Worm (Caenorhabditis elegans) whole organism, mixed stage, embryonic: ENCODE measurements around the gene spe-39.

Experiments used
- M03D4.4 ChIP-seq: sonication (generic microtip); optimal IDR thresholded peaks from 2 replicates; lab custom pipeline; 2017; ENCODE audit warnings: mild to moderate bottlenecking, missing genetic modification characterization, missing compliant biosample characterization
- bed-3 ChIP-seq: fragments of 200-800 bp; sonication (Bioruptor generic); optimal IDR thresholded peaks from 3 replicates; lab custom pipeline; 2018; ENCODE audit warnings: mild to moderate bottlenecking, missing genetic modification characterization, moderate library complexity, missing compliant biosample characterization
- blmp-1 ChIP-seq: fragments of 150-350 bp; optimal IDR thresholded peaks from 2 replicates; lab custom pipeline; 2014; ENCODE audit warnings: missing biosample characterization, missing genetic modification characterization
- ceh-39 ChIP-seq: fragments of 150-350 bp; optimal IDR thresholded peaks from 2 replicates; lab custom pipeline; 2014; ENCODE audit warnings: missing biosample characterization, missing genetic modification characterization
- ceh-43 ChIP-seq: fragments of 200-800 bp; sonication (Bioruptor generic); optimal IDR thresholded peaks from 2 replicates; lab custom pipeline; 2018; ENCODE audit warnings: mild to moderate bottlenecking, missing genetic modification characterization, moderate library complexity, missing compliant biosample characterization
- ceh-83 ChIP-seq: fragments of 200-800 bp; sonication (Bioruptor generic); optimal IDR thresholded peaks from 2 replicates; lab custom pipeline; 2018; ENCODE audit warnings: mild to moderate bottlenecking, missing genetic modification characterization, missing compliant biosample characterization
- ces-1 ChIP-seq: fragments of 150-350 bp; optimal IDR thresholded peaks from 2 replicates; lab custom pipeline; 2014; ENCODE audit warnings: missing biosample characterization, missing genetic modification reagents, missing genetic modification characterization
- cnd-1 ChIP-seq: fragments of 200-800 bp; sonication (Bioruptor generic); optimal IDR thresholded peaks from 2 replicates; lab custom pipeline; 2018; ENCODE audit warnings: mild to moderate bottlenecking, missing genetic modification characterization, missing compliant biosample characterization
- drap-1 ChIP-seq: fragments of 200-800 bp; sonication (Bioruptor generic); optimal IDR thresholded peaks from 3 replicates; lab custom pipeline; 2018; ENCODE audit warnings: mild to moderate bottlenecking, missing genetic modification characterization, missing compliant biosample characterization
- elt-1 ChIP-seq: sonication (generic microtip); optimal IDR thresholded peaks from 2 replicates; lab custom pipeline; 2017; ENCODE audit warnings: missing genetic modification characterization, mild to moderate bottlenecking, missing compliant biosample characterization, antibody characterized with exemption, moderate library complexity, borderline replicate concordance; ENCODE audit not compliant: insufficient read depth
- elt-3 ChIP-seq: fragments of 150-350 bp; optimal IDR thresholded peaks from 2 replicates; lab custom pipeline; 2014; ENCODE audit warnings: missing biosample characterization, missing genetic modification characterization
- flh-1 ChIP-seq: fragments of 200-800 bp; sonication (Bioruptor generic); optimal IDR thresholded peaks from 2 replicates; lab custom pipeline; 2018; ENCODE audit warnings: mild to moderate bottlenecking, missing genetic modification characterization, moderate library complexity, missing compliant biosample characterization
- ham-2 ChIP-seq: fragments of 200-800 bp; sonication (Bioruptor generic); optimal IDR thresholded peaks from 2 replicates; lab custom pipeline; 2018; ENCODE audit warnings: mild to moderate bottlenecking, missing genetic modification characterization, missing compliant biosample characterization
- lin-32 ChIP-seq: fragments of 200-800 bp; sonication (Bioruptor generic); optimal IDR thresholded peaks from 2 replicates; lab custom pipeline; 2018; ENCODE audit warnings: mild to moderate bottlenecking, missing genetic modification characterization, missing compliant biosample characterization
- lsy-2 ChIP-seq: fragments of 150-350 bp; optimal IDR thresholded peaks from 2 replicates; lab custom pipeline; 2014; ENCODE audit warnings: missing biosample characterization, missing genetic modification characterization
- mab-5 ChIP-seq: fragments of 150-350 bp; optimal IDR thresholded peaks from 2 replicates; lab custom pipeline; 2014; ENCODE audit warnings: missing biosample characterization, missing genetic modification characterization
- mep-1 ChIP-seq: fragments of 150-350 bp; optimal IDR thresholded peaks from 2 replicates; lab custom pipeline; 2017; ENCODE audit warnings: missing biosample characterization, missing genetic modification reagents, missing genetic modification characterization, inconsistent platforms
- mls-2 ChIP-seq: sonication (generic microtip); optimal IDR thresholded peaks from 2 replicates; lab custom pipeline; 2016; ENCODE audit warnings: mild to moderate bottlenecking, missing genetic modification characterization, moderate library complexity, missing compliant biosample characterization
- nhr-12 ChIP-seq: fragments of 150-350 bp; optimal IDR thresholded peaks from 2 replicates; lab custom pipeline; 2014; ENCODE audit warnings: missing biosample characterization, missing genetic modification characterization
- nhr-2 ChIP-seq: fragments of 150-350 bp; optimal IDR thresholded peaks from 2 replicates; lab custom pipeline; 2014; ENCODE audit warnings: missing biosample characterization, missing genetic modification characterization
- nhr-237 ChIP-seq: fragments of 150-350 bp; optimal IDR thresholded peaks from 2 replicates; lab custom pipeline; 2014; ENCODE audit warnings: missing biosample characterization, missing genetic modification characterization
- nhr-28 ChIP-seq: fragments of 150-350 bp; optimal IDR thresholded peaks from 2 replicates; lab custom pipeline; 2014; ENCODE audit warnings: missing biosample characterization, missing genetic modification characterization
- nhr-76 ChIP-seq: sonication (generic microtip); optimal IDR thresholded peaks from 2 replicates; lab custom pipeline; 2017; ENCODE audit warnings: missing biosample characterization, missing genetic modification characterization
- sem-2 ChIP-seq: fragments of 200-800 bp; sonication (Bioruptor generic); optimal IDR thresholded peaks from 2 replicates; lab custom pipeline; 2018; ENCODE audit warnings: mild to moderate bottlenecking, missing genetic modification characterization, missing compliant biosample characterization
- snpc-4 ChIP-seq: fragments of 150-350 bp; optimal IDR thresholded peaks from 2 replicates; lab custom pipeline; 2014; ENCODE audit warnings: missing biosample characterization, missing genetic modification characterization
- sptf-1 ChIP-seq: sonication (generic microtip); optimal IDR thresholded peaks from 2 replicates; lab custom pipeline; 2017; ENCODE audit warnings: mild to moderate bottlenecking, missing genetic modification characterization, moderate library complexity, missing compliant biosample characterization
- tbx-8 ChIP-seq: fragments of 200-800 bp; sonication (Bioruptor generic); optimal IDR thresholded peaks from 2 replicates; lab custom pipeline; 2018; ENCODE audit warnings: mild to moderate bottlenecking, missing genetic modification characterization, moderate library complexity, missing compliant biosample characterization
- unc-120 ChIP-seq: sonication (generic microtip); optimal IDR thresholded peaks from 2 replicates; lab custom pipeline; 2017; ENCODE audit warnings: missing genetic modification characterization, missing compliant biosample characterization; ENCODE audit not compliant: poor library complexity, severe bottlenecking
- unc-62 ChIP-seq: fragments of 150-350 bp; optimal IDR thresholded peaks from 2 replicates; lab custom pipeline; 2014; ENCODE audit warnings: missing biosample characterization, missing genetic modification reagents, missing genetic modification characterization
- zip-8 ChIP-seq: fragments of 150-350 bp; optimal IDR thresholded peaks from 2 replicates; lab custom pipeline; 2014; ENCODE audit warnings: missing biosample characterization, missing genetic modification characterization
- ztf-11 ChIP-seq: fragments of 150-350 bp; optimal IDR thresholded peaks from 2 replicates; lab custom pipeline; 2014; ENCODE audit warnings: missing biosample characterization, missing genetic modification characterization

Gene spe-39

DNA sequence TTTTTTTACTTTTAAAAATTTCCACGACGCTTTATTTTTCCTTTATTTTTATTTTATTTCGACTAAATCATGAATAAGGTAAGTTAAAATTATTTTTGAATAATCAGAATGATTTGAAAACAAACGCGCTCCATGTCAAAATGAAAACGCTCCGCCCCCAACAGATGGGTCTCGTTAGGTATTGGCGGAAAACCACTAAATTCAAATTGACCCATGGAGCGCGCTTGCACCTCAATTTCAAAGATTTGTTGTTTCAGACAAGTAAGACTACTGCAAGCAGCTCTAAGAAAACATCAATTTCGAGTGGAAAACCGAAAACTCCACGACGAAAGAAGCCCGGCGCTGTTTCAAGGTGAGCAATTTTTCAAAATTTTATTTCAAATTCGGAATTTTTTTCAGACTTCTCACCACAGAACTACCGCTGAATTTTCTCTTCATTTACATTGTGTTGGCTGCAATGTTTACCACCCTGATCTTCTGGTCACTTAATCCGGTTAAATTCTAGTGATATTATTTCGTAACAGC lies 2.7 kb downstream of the spe-39 start, which contains the start of gene ZC404.2:
TSS of gene ZC404.2 (plus strand) at position 47 of the 525 bp plus-strand sequence.
- TF ChIP-seq unc-120 (tag; lab: Kevin White, UChicago) (no peak), drap-1 (no peak), nhr-237 (tag; lab: Kevin White, UChicago) (no peak), flh-1 (GFP tag; lab: Kevin White, UChicago) (no peak), nhr-12 (tag; lab: Kevin White, UChicago) (no peak), M03D4.4 (tag; lab: Kevin White, UChicago) (no peak), ces-1 (no peak), elt-3 (tag; lab: Kevin White, UChicago) (no peak), nhr-76 (tag; lab: Kevin White, UChicago) (no peak)

DNA sequence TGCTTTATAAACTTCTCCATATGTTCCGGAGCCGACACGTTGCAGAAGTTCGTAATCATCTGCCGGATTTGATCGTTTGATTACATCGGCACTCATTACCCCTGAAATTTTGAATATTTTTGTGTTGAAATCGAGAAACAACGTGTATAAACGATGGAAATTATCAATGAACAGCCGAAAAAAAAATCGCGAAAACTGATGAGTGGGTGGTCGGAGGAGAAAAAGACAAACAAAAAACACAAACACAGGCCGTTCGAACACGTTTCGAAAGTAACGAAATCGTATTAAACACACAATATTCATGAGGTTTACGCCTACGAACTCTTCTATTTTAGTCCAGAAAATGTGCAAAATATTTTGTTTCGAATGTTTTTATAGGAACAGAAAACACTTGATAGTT lies 7.3 kb downstream of the spe-39 start, which contains the start of gene gck-2:
TSS of gene gck-2 (minus strand) at position 101 of the 400 bp plus-strand sequence.
- no peak for TF ChIP-seq lsy-2 (tag; lab: Kevin White, UChicago)
- TF ChIP-seq nhr-237 (tag; lab: Kevin White, UChicago) = no peak
- no peak for TF ChIP-seq sem-2 (GFP tag; lab: Kevin White, UChicago)
- no peak for TF ChIP-seq nhr-28 (tag; lab: Kevin White, UChicago)
- no peak for TF ChIP-seq bed-3 (GFP tag; lab: Kevin White, UChicago)
- TF ChIP-seq unc-62 (GFP tag; lab: Kevin White, UChicago) = no peak
- no peak for TF ChIP-seq nhr-76 (tag; lab: Kevin White, UChicago)
- TF ChIP-seq ceh-43 = no peak
- TF ChIP-seq mab-5 = no peak

DNA sequence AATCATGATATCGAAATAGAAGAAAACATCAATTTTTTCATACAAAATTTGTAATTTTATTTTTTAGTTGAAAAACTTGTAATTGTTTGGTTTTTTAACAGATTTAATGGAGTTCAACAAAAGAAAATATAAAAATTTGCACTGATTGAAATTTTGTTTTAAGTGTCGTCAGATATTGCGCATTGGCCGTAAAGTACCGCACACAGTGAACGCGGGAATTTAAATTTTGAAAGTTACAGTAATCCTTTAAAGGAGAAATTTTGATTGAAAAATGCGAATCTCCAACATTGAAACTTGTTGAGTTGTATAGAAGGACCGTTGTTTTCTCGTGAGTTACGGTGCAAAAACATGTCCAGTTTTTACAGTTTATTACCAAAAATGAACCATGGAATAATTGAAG lies 7.7 kb downstream of the spe-39 start:
- no peak for TF ChIP-seq drap-1
- no peak for TF ChIP-seq tbx-8 (GFP tag; lab: Kevin White, UChicago)
- TF ChIP-seq lin-32 (GFP tag; lab: Kevin White, UChicago) = no peak
- TF ChIP-seq blmp-1 (tag; lab: Kevin White, UChicago) = no peak
- no peak for TF ChIP-seq sptf-1 (tag; lab: Kevin White, UChicago)
- TF ChIP-seq sem-2 (GFP tag; lab: Kevin White, UChicago) = no peak
- TF ChIP-seq ces-1 = no peak
- no peak for TF ChIP-seq bed-3 (GFP tag; lab: Kevin White, UChicago)

DNA sequence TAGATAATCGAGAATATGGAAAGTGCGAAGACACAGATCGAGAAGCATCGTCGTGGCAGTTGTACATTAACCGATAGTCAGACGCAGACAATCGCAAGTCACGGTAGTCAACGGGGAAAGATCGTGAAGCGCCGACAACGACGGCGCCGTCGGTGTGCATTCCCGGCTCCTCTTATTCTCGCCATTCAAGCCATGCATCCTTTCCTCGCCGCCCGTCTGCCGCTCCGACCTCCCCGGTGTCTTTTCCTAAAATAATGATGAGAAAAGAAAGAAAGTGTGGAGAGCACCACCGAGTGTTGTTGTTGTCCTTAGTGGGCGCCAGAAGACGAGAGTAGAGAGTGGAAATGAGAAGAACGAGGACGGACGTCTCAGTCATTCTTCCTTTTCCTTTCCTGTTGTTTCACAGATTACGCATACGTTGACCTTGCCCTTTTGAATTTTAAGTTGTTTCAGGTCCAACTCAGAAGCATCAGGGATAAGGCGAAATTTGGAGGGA lies 8.5 kb downstream of the spe-39 start, which contains the start of gene ZC404.1:
TSS of gene ZC404.1 (plus strand) at position 446 of the 496 bp plus-strand sequence.
- TF ChIP-seq drap-1 (no peak), nhr-28 (tag; lab: Kevin White, UChicago) (no peak), ztf-11 (tag; lab: Kevin White, UChicago) (no peak), mab-5 (no peak), nhr-2 (no peak), cnd-1 (tag; lab: Kevin White, UChicago) (no peak), sem-2 (GFP tag; lab: Kevin White, UChicago) (no peak), ces-1 (no peak), ham-2 (GFP tag; lab: Kevin White, UChicago) (no peak), mep-1 (no peak), ceh-39 (tag; lab: Kevin White, UChicago) (no peak), sptf-1 (tag; lab: Kevin White, UChicago) (no peak), snpc-4 (tag; lab: Kevin White, UChicago) (no peak), ceh-83 (GFP tag; lab: Kevin White, UChicago) (no peak)

DNA sequence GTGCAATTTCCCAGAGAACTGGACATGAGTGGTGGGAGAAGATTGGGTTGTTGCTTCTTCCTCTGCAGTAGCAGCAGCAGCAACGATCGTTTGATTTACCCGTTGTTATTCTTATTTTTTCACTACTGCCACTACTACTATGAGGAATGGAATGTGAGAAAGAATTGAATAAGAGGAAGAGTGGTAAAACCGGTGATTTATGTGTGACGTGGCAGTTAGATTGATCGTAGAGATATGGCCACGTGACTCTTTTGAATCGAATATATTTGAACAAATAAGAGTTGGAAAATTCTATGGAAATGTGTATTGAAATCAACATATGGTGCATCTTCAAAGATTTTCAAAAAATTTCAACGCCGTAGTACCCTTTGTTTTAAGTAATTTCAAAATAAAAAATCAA lies 11.0 kb downstream of the spe-39 start:
- TF ChIP-seq sem-2 (GFP tag; lab: Kevin White, UChicago) = no peak
- TF ChIP-seq ztf-11 (tag; lab: Kevin White, UChicago) = no peak
- no peak for TF ChIP-seq cnd-1 (tag; lab: Kevin White, UChicago)
- TF ChIP-seq mls-2 (tag; lab: Kevin White, UChicago) = no peak
- no peak for TF ChIP-seq nhr-12 (tag; lab: Kevin White, UChicago)
- TF ChIP-seq mep-1 = no peak
- no peak for TF ChIP-seq ham-2 (GFP tag; lab: Kevin White, UChicago)
- TF ChIP-seq sptf-1 (tag; lab: Kevin White, UChicago) = no peak
- no peak for TF ChIP-seq snpc-4 (tag; lab: Kevin White, UChicago)
- TF ChIP-seq elt-3 (tag; lab: Kevin White, UChicago) = no peak
- no peak for TF ChIP-seq zip-8 (tag; lab: Kevin White, UChicago)
- TF ChIP-seq elt-1 (tag; lab: Kevin White, UChicago) = no peak
- no peak for TF ChIP-seq nhr-28 (tag; lab: Kevin White, UChicago)
- TF ChIP-seq, all 35 proteins: peak for 0
